Worm (Caenorhabditis elegans) whole organism, midembryonic: ENCODE results near the gene T01B11.1.

Experiments used
- T22C8.4 ChIP-seq: fragments of 200-800 bp; sonication (Bioruptor generic); IDR thresholded peaks from 2 replicates; pipeline ENCODE4 v1.3.6; 2022; ENCODE audit warnings: missing genetic modification characterization, missing compliant biosample characterization
- cog-1 ChIP-seq: sonication (generic microtip); optimal IDR thresholded peaks from 2 replicates; lab custom pipeline; 2016; ENCODE audit warnings: missing genetic modification characterization, missing compliant biosample characterization
- flt-1 ChIP-seq: fragments of 200-800 bp; sonication (Bioruptor generic); IDR thresholded peaks from 2 replicates; pipeline ENCODE4 v1.3.6; 2022; ENCODE audit warnings: missing genetic modification characterization, missing compliant biosample characterization
- klf-2 ChIP-seq: fragments of 200-800 bp; sonication (Bioruptor generic); conservative IDR thresholded peaks from 2 replicates; pipeline ENCODE4 v1.3.6; 2022; ENCODE audit warnings: missing genetic modification reagents, missing genetic modification characterization, missing compliant biosample characterization
- med-1 ChIP-seq: sonication (generic microtip); optimal IDR thresholded peaks from 2 replicates; lab custom pipeline; 2017; ENCODE audit warnings: missing genetic modification characterization, mild to moderate bottlenecking, missing compliant biosample characterization, antibody characterized with exemption, missing genetic modification reagents; ENCODE audit not compliant: insufficient read depth
- ref-1 ChIP-seq: fragments of 200-800 bp; sonication (Bioruptor generic); conservative IDR thresholded peaks from 2 replicates; pipeline ENCODE4 v1.3.6; 2022; ENCODE audit warnings: missing genetic modification reagents, missing genetic modification characterization, missing compliant biosample characterization
- tab-1 ChIP-seq: fragments of 200-800 bp; sonication (Bioruptor generic); IDR thresholded peaks from 2 replicates; pipeline ENCODE4 v1.3.6; 2022; ENCODE audit warnings: missing genetic modification characterization, missing compliant biosample characterization
- ztf-23 ChIP-seq: fragments of 200-800 bp; sonication (Bioruptor generic); IDR thresholded peaks from 2 replicates; pipeline ENCODE4 v1.3.6; 2022; ENCODE audit warnings: missing genetic modification reagents, missing genetic modification characterization, missing compliant biosample characterization
- ztf-29 ChIP-seq: fragments of 200-800 bp; sonication (Bioruptor generic); IDR thresholded peaks from 2 replicates; pipeline ENCODE4 v1.3.6; 2022; ENCODE audit warnings: missing genetic modification reagents, missing genetic modification characterization, missing compliant biosample characterization

The T01B11.1 gene

DNA sequence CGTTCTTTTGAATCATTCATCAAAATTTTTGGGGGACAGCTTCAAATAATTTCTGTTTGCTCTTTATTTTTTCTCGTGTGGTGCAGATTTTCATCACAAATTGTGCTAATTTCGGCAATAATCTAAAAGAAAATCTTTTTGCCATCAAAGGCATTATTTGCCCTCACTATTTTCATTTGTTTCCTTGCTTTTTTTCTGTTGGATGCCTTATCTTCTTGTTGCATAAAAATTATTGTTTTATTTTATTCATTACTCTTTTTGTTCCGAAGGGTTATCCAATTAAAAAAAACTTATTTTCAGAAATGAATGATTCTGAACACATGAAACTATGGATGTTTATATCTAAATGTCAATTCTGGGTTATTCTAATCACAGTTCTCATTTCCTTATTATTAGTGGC, at the start of gene T01B11.1:
Gene T01B11.1 (plus strand): TSS at position 301 of the 400 bp plus-strand sequence.
- no peak for TF ChIP-seq flt-1 (GFP tag; lab: Robert Waterston, UW)

DNA sequence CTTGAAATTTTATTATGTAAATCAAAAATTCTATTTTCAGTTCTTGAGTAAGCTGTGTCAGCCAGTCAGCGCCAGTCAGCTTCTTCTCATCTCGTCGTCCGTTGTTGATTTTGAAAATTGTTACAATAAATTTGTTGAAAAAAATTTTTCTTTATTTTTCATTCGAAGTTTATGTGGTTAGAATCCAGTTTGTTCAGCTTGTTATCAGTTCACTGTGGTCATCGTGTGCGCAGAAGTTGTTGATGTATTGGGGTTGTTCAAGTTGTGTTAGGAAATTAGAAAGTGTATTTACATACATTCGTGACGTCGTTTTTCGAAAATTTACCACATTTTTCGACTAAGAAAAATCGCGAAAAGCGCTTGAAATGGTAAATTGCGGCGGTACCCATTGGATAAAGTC, 49.2 kb upstream of the T01B11.1 start:
- TF ChIP-seq tab-1 (GFP tag; lab: Robert Waterston, UW), result no peak
- no peak for TF ChIP-seq med-1 (GFP tag; lab: Kevin White, UChicago)
- TF ChIP-seq ztf-23, result no peak
- no peak for TF ChIP-seq cog-1 (tag; lab: Kevin White, UChicago)

DNA sequence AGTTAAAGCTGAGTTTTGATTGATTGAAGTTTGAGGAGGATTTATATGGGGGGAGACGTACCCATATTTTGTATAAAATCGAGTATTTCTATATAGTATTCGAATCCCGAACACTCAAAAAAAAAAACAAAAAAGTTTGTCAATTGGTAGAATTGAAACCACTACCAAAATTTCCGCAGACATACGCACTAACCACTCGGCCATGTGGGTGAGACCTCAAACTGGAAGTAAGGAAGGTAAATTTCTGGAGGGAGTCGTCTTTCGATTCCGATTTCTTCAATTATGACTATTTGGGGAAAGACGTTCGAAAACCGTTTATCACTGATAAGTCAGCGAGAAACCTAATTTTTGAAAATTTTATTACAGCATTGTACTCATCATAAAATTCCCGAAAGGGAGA, 34.5 kb upstream of the T01B11.1 start:
- peak; percentile 31; the same call in 1 of the 2 replicates for TF ChIP-seq tab-1 (GFP tag; lab: Robert Waterston, UW)
- TF ChIP-seq ztf-23, result 0 out of 2 replicates have a peak, but pooled peaks have one; percentile 56
- TF ChIP-seq flt-1 (GFP tag; lab: Robert Waterston, UW), result peak; percentile 73
- TF ChIP-seq ref-1 (GFP tag; lab: Robert Waterston, UW), result peak; percentile 54; the same call in 1 of the 2 replicates
- peak; percentile 53; the same call in 1 of the 2 replicates for TF ChIP-seq T22C8.4 (GFP tag; lab: Robert Waterston, UW)

DNA sequence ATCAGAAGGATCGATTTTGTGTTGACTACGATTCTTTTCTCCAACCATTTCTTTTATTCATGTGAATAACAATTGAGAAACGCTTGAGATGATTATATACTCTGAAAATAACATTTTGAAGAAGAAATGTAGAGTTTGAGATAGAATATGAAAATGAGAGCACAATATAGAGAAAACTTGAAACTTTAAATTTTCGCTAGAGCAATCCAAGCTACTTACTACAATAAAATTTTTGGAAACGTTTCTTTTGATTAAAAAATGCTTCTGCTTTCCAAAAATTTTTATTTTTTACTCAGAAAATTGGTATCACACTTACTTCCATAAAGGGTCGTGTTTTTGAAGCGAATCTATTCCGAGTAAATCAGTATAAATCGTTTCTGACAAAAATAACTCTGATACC, 26.0 kb upstream of the T01B11.1 start, which contains the start of gene M116.5:
Gene M116.5 (minus strand): TSS at position 101 of the 400 bp plus-strand sequence.
- no peak for TF ChIP-seq ztf-23
- TF ChIP-seq flt-1 (GFP tag; lab: Robert Waterston, UW), result no peak
- TF ChIP-seq ztf-29 (GFP tag; lab: Robert Waterston, UW), result no peak
- no peak for TF ChIP-seq cog-1 (tag; lab: Kevin White, UChicago)
- no peak for TF ChIP-seq tab-1 (GFP tag; lab: Robert Waterston, UW)
- no peak for TF ChIP-seq med-1 (GFP tag; lab: Kevin White, UChicago)
- no peak for TF ChIP-seq ref-1 (GFP tag; lab: Robert Waterston, UW)
- no peak for TF ChIP-seq T22C8.4 (GFP tag; lab: Robert Waterston, UW)
- no peak for TF ChIP-seq klf-2 (GFP tag; lab: Robert Waterston, UW)

DNA sequence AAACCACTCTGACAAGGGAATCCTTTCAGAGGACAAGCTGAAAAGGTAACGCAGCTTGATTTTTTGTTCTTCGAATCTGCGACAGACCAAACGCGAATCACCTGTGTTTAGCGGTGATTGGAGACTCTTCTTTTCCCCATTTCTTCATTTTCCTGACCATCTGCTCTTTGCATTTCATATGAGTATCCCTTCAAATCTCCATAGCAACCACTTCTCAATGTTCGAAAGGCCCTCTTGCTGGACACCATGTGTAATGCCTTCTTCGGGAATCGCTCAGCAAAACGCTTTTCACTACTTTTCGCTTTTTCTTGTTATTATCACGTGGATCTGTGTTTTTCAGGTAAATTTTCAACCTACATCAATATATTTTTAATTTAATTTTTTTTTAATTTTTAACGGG, 20.5 kb upstream of the T01B11.1 start, which contains the start of the genes T26A8.3 and tmem-231:
Gene T26A8.3 (minus strand): TSS at position 101 of the 400 bp plus-strand sequence.
Gene tmem-231 (plus strand): TSS at position 249 of the 400 bp plus-strand sequence.
- no peak for TF ChIP-seq tab-1 (GFP tag; lab: Robert Waterston, UW)
- TF ChIP-seq T22C8.4 (GFP tag; lab: Robert Waterston, UW), result no peak
- no peak for TF ChIP-seq med-1 (GFP tag; lab: Kevin White, UChicago)
- no peak for TF ChIP-seq ref-1 (GFP tag; lab: Robert Waterston, UW)
- no peak for TF ChIP-seq ztf-23
- no peak for TF ChIP-seq klf-2 (GFP tag; lab: Robert Waterston, UW)
- TF ChIP-seq flt-1 (GFP tag; lab: Robert Waterston, UW), result no peak
- no peak for TF ChIP-seq ztf-29 (GFP tag; lab: Robert Waterston, UW)
- no peak for TF ChIP-seq cog-1 (tag; lab: Kevin White, UChicago)

DNA sequence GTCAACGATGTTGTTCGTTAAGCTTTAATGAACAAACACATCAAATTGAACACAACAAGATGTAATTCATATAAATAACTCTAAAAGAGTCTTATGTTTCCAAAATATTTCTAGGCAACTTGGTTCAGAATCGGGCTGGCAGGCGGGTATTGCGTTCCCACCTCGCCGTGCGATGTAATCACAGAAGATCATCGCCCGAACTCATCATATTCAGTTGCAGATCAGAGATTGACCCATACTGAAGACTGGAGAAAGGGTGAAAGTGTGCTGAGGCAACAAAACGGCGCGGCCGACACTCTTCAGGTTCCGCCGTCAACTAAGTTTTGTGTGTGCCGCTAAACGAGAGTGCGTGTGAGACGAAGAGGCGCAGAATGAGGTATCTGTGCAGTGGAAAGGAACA, 18.5 kb upstream of the T01B11.1 start:
- TF ChIP-seq flt-1 (GFP tag; lab: Robert Waterston, UW), result peak; percentile 76
- no peak for TF ChIP-seq med-1 (GFP tag; lab: Kevin White, UChicago)
- no peak for TF ChIP-seq ztf-29 (GFP tag; lab: Robert Waterston, UW)
- TF ChIP-seq ztf-23, result 0 out of 2 replicates have a peak, but pooled peaks have one; percentile 22
- TF ChIP-seq ref-1 (GFP tag; lab: Robert Waterston, UW), result no peak
- peak; percentile 43 for TF ChIP-seq cog-1 (tag; lab: Kevin White, UChicago)
- no peak for TF ChIP-seq T22C8.4 (GFP tag; lab: Robert Waterston, UW)
- no peak for TF ChIP-seq klf-2 (GFP tag; lab: Robert Waterston, UW)
- TF ChIP-seq tab-1 (GFP tag; lab: Robert Waterston, UW), result 0 out of 2 replicates have a peak, but pooled peaks have one; percentile 74

DNA sequence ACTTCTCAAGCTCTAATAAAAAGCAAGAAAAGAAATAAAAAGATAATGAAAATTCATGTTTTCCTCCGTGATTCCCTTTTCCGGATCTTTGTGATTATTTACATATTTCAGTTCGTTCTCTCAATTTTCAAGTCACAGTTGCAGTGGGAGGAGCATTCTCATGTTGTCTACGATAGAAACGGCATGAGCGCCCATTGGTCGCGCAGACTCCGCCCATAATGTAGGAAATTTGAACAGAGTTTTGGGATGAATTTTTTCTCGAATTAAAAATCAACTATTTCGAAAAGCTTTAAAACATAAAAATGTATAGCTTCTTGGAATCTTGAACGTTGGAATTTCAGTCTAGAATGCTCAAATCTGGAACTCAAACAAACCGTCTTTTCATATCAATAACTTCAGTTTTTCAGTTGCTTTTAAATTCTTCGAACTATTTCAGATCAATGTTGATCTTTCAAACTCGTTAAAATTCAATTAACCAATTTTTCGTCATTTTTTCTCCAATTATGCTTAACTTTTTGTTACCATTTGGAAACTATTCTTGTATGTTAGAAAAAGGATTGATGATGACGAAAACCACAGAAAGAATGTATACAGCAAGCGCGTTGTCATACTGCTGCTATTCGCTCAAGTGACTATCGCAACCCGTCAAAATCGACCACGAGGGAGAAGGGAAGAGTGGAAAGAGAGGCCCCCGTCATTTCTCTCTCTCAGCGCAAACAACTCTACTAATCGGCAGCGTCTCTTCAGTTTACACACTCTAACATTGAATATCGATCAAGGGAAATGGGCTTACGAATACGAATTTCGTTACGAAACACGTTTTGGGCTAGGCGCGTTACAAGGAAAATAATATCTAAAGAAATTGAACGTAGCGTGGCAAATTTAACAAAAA, 15.2 kb upstream of the T01B11.1 start:
- peak; percentile 86 for TF ChIP-seq ztf-29 (GFP tag; lab: Robert Waterston, UW)
- TF ChIP-seq ref-1 (GFP tag; lab: Robert Waterston, UW), result no peak
- peak; percentile 35; the same call in 1 of the 2 replicates for TF ChIP-seq ztf-23
- TF ChIP-seq tab-1 (GFP tag; lab: Robert Waterston, UW), result no peak; the same call in 1 of the 2 replicates
- no peak for TF ChIP-seq cog-1 (tag; lab: Kevin White, UChicago)
- peak; percentile 83 for TF ChIP-seq flt-1 (GFP tag; lab: Robert Waterston, UW)
- no peak for TF ChIP-seq klf-2 (GFP tag; lab: Robert Waterston, UW)
- no peak for TF ChIP-seq med-1 (GFP tag; lab: Kevin White, UChicago)
- peak; percentile 86 for TF ChIP-seq T22C8.4 (GFP tag; lab: Robert Waterston, UW)

DNA sequence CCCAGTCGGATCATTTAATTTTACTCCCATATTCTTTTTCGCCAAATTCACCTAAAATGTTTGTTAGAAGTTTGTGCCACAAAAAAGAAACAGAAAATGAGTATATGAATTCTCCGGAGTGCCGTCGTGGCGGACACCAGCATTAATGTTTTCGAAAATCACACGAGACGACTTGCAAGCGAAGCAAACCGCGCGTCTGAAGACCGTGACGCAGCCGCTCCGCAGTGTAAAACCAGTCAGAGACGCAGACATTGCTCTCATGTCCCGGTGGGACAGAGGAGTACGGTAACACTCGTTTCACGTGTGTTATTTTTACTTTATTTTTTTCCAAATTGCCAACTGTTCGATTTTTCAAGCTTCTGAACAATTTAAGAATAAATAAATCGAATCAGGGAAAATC, 14.3 kb upstream of the T01B11.1 start, which contains the start of the genes T26A8.4 and pdtf-1:
Gene T26A8.4 (minus strand): TSS at position 185 of the 400 bp plus-strand sequence.
Gene pdtf-1 (plus strand): TSS at position 330 of the 400 bp plus-strand sequence.
- TF ChIP-seq ztf-23 (peak; percentile 51; the same call in 1 of the 2 replicates), flt-1 (GFP tag; lab: Robert Waterston, UW) (peak; percentile 86), ref-1 (GFP tag; lab: Robert Waterston, UW) (no peak), tab-1 (GFP tag; lab: Robert Waterston, UW) (peak; percentile 73; the same call in 1 of the 2 replicates), cog-1 (tag; lab: Kevin White, UChicago) (peak; percentile 94), ztf-29 (GFP tag; lab: Robert Waterston, UW) (peak; percentile 59; the same call in 1 of the 2 replicates), med-1 (GFP tag; lab: Kevin White, UChicago) (no peak), T22C8.4 (GFP tag; lab: Robert Waterston, UW) (peak; percentile 29; the same call in 1 of the 2 replicates)
